Fruit fly (Drosophila melanogaster) whole organism, larva: ENCODE results near the gene CG43145.
A peak's percentile ranks its signal among the peaks of the same experiment; 100 is the strongest.

Source experiments
- noc ChIP-seq: fragments of 200-800 bp; sonication (Bioruptor generic); optimal IDR thresholded peaks from 3 replicates; lab custom pipeline; 2019; ENCODE audit warnings: missing biosample characterization, mild to moderate bottlenecking, missing genetic modification characterization, moderate library complexity

Gene CG43145

dm6 chr2L:3701526-3701925 is at the start of gene CG43145:
Gene CG43145, plus strand, starts transcription at chr2L:3701826.
- TF ChIP-seq noc (tag; lab: Kevin White, UChicago), result no peak

- no peak for TF ChIP-seq noc (tag; lab: Kevin White, UChicago)
Observed at dm6 chr2L:3654956-3655618, 46.5 kb upstream of the CG43145 start.

- TF ChIP-seq noc (tag; lab: Kevin White, UChicago), result peak; percentile 100
Observed at dm6 chr2L:3655698-3656105, 45.9 kb upstream of the CG43145 start.

- no peak for TF ChIP-seq noc (tag; lab: Kevin White, UChicago)
Observed at dm6 chr2L:3656667-3657066, 45.0 kb upstream of the CG43145 start, which contains the start of gene for. Gene for, minus strand, starts transcription at chr2L:3656953.

- no peak for TF ChIP-seq noc (tag; lab: Kevin White, UChicago)
Observed at dm6 chr2L:3657349-3658142, 44.1 kb upstream of the CG43145 start.

dm6 chr2L:3662307-3662795 is 39.3 kb upstream of the CG43145 start, which contains the start of gene Drgx:
Gene Drgx, plus strand, starts transcription at chr2L:3662745.
- no peak for TF ChIP-seq noc (tag; lab: Kevin White, UChicago)

- TF ChIP-seq noc (tag; lab: Kevin White, UChicago), result no peak
Observed at dm6 chr2L:3668451-3668850, 33.2 kb upstream of the CG43145 start, which contains the start of gene Sfp24Ba. Gene Sfp24Ba, minus strand, starts transcription at chr2L:3668551.

dm6 chr2L:3669034-3669433 is 32.6 kb upstream of the CG43145 start, which contains the start of gene Sfp24Bd:
Gene Sfp24Bd, minus strand, starts transcription at chr2L:3669134.
- no peak for TF ChIP-seq noc (tag; lab: Kevin White, UChicago)

- TF ChIP-seq noc (tag; lab: Kevin White, UChicago), result no peak
Observed at dm6 chr2L:3669675-3670074, 32.0 kb upstream of the CG43145 start, which contains the start of gene Sfp24Bb. Gene Sfp24Bb, minus strand, starts transcription at chr2L:3669775.

dm6 chr2L:3670481-3670880 is 31.1 kb upstream of the CG43145 start, which contains the start of gene Sfp24Bc:
Gene Sfp24Bc, minus strand, starts transcription at chr2L:3670581.
- no peak for TF ChIP-seq noc (tag; lab: Kevin White, UChicago)

dm6 chr2L:3675770-3676169 is 25.9 kb upstream of the CG43145 start:
- TF ChIP-seq noc (tag; lab: Kevin White, UChicago), result no peak

dm6 chr2L:3681338-3681737 is 20.3 kb upstream of the CG43145 start:
- no peak for TF ChIP-seq noc (tag; lab: Kevin White, UChicago)

dm6 chr2L:3682489-3682888 is 19.1 kb upstream of the CG43145 start:
- no peak for TF ChIP-seq noc (tag; lab: Kevin White, UChicago)

dm6 chr2L:3685139-3685851 is 16.3 kb upstream of the CG43145 start:
- no peak for TF ChIP-seq noc (tag; lab: Kevin White, UChicago)

dm6 chr2L:3692466-3692865 is 9.2 kb upstream of the CG43145 start, which contains the start of gene CG16704:
Gene CG16704, minus strand, starts transcription at chr2L:3692587.
- TF ChIP-seq noc (tag; lab: Kevin White, UChicago), result no peak
